Worm (Caenorhabditis elegans): Measurements from ENCODE around the gene zchc-1A.

ce11 chrX:5216063-5216462 lies 41.9 kb downstream of the zchc-1A start, which contains the start of gene hrpa-2:
- TF ChIP-seq ets-7 (tag; optimal IDR thresholded peaks at IDR 0.05) (no peak), ama-1 (optimal IDR thresholded peaks at IDR 0.05) (no peak), flt-1 (GFP tag; IDR thresholded peaks at IDR 0.05) (no peak), tbx-11 (GFP tag; IDR thresholded peaks at IDR 0.05) (no peak), sea-1 (GFP tag; conservative IDR thresholded peaks at IDR 0.05) (no peak), tbx-37 (GFP tag; conservative IDR thresholded peaks at IDR 0.05) (no peak), aly-1 (tag; optimal IDR thresholded peaks at IDR 0.05) (no peak)
